Worm (Caenorhabditis elegans): ENCODE measurements around the gene F55B11.4.

ce11 chrIV:14430853-14431252 lies at the start of gene F55B11.4:
- TF ChIP-seq npax-4 (tag; optimal IDR thresholded peaks at IDR 0.05) (no peak), F13H6.1 (tag; optimal IDR thresholded peaks at IDR 0.05) (no peak), nhr-11 (tag; optimal IDR thresholded peaks at IDR 0.05) (no peak), ets-4 (tag; optimal IDR thresholded peaks at IDR 0.05) (no peak), pha-4 (tag; optimal IDR thresholded peaks at IDR 0.05) (no peak), eyg-1 (tag; optimal IDR thresholded peaks at IDR 0.05) (no peak), tbx-2 (tag; optimal IDR thresholded peaks at IDR 0.05) (no peak), K02D7.2 (tag; optimal IDR thresholded peaks at IDR 0.05) (no peak), tbx-7 (tag; optimal IDR thresholded peaks at IDR 0.05) (no peak), nfya-1 (tag; optimal IDR thresholded peaks at IDR 0.05) (no peak)

All from whole organism, late embryonic.